Fruit fly (Drosophila melanogaster): ENCODE results near the gene Peritrophin-A.

dm6 chrX:20251586-20252160 is 7.2 kb downstream of the Peritrophin-A start:
- TF ChIP-seq fkh (GFP tag; optimal IDR thresholded peaks at IDR 0.05): no peak
- no peak for TF ChIP-seq fd59A (GFP tag; optimal IDR thresholded peaks at IDR 0.05)
- no peak for TF ChIP-seq Sox102F (GFP tag; optimal IDR thresholded peaks at IDR 0.05)
